Fruit fly (Drosophila melanogaster) whole organism, embryonic: ENCODE data around the gene CG6966.

Experiments used
- Abd-B ChIP-seq: fragments of 200-800 bp; sonication (Bioruptor generic); optimal IDR thresholded peaks from 2 replicates; lab custom pipeline; 2018; ENCODE audit warnings: missing biosample characterization, mild to moderate bottlenecking, missing genetic modification characterization, moderate library complexity
- Awh ChIP-seq: fragments of 200-800 bp; sonication (Bioruptor generic); IDR thresholded peaks from 2 replicates; pipeline ENCODE4, ENCODE4 v1.3.6; 2022; ENCODE audit warnings: missing biosample characterization, missing genetic modification characterization
- B-H2 ChIP-seq: fragments of 200-800 bp; sonication (Bioruptor generic); optimal IDR thresholded peaks from 2 replicates; lab custom pipeline; 2018; ENCODE audit warnings: missing biosample characterization, mild to moderate bottlenecking, missing genetic modification characterization
- CG10147 ChIP-seq: fragments of 200-800 bp; sonication (Bioruptor generic); optimal IDR thresholded peaks from 2 replicates; lab custom pipeline; 2019; ENCODE audit warnings: missing biosample characterization, mild to moderate bottlenecking, missing genetic modification characterization, moderate library complexity
- CG1024 ChIP-seq: fragments of 200-800 bp; sonication (Bioruptor generic); IDR thresholded peaks from 2 replicates; pipeline ENCODE4 v1.3.6; 2022; ENCODE audit warnings: missing biosample characterization, missing genetic modification characterization
- CG10565 ChIP-seq: fragments of 200-800 bp; sonication (Bioruptor generic); optimal IDR thresholded peaks from 3 replicates; lab custom pipeline; 2016; ENCODE audit warnings: missing biosample characterization, mild to moderate bottlenecking, missing genetic modification characterization
- CG10654 ChIP-seq: fragments of 200-800 bp; sonication (Bioruptor generic); optimal IDR thresholded peaks from 2 replicates; lab custom pipeline; 2016; ENCODE audit warnings: missing biosample characterization, missing genetic modification characterization
- CG12659 ChIP-seq: fragments of 200-800 bp; sonication (Bioruptor generic); optimal IDR thresholded peaks from 3 replicates; lab custom pipeline; 2017; ENCODE audit warnings: mild to moderate bottlenecking, missing biosample characterization, missing genetic modification reagents, missing genetic modification characterization
- CG15011 ChIP-seq: fragments of 200-800 bp; sonication (Bioruptor generic); optimal IDR thresholded peaks from 3 replicates; lab custom pipeline; 2018; ENCODE audit warnings: missing biosample characterization, mild to moderate bottlenecking, missing genetic modification characterization
- CG2199 ChIP-seq: fragments of 200-800 bp; sonication (Bioruptor generic); IDR thresholded peaks from 3 replicates; pipeline ENCODE4 v1.3.6; 2022; ENCODE audit warnings: missing biosample characterization, missing genetic modification characterization
- CG3163 ChIP-seq: fragments of 200-800 bp; sonication (Bioruptor generic); optimal IDR thresholded peaks from 3 replicates; lab custom pipeline; 2016; ENCODE audit warnings: missing biosample characterization, missing genetic modification characterization
- CG3838 ChIP-seq: fragments of 200-800 bp; sonication (Bioruptor generic); optimal IDR thresholded peaks from 3 replicates; lab custom pipeline; 2016; ENCODE audit warnings: missing biosample characterization, missing genetic modification characterization
- CG4424 ChIP-seq: fragments of 200-800 bp; sonication (Bioruptor generic); optimal IDR thresholded peaks from 3 replicates; lab custom pipeline; 2016; ENCODE audit warnings: missing biosample characterization, missing genetic modification characterization
- CG5953 ChIP-seq: fragments of 200-800 bp; sonication (Bioruptor generic); IDR thresholded peaks from 2 replicates; pipeline ENCODE4 v1.3.6; 2022; ENCODE audit warnings: missing biosample characterization, missing genetic modification characterization
- CG6813 ChIP-seq: fragments of 200-800 bp; sonication (Bioruptor generic); optimal IDR thresholded peaks from 2 replicates; lab custom pipeline; 2017; ENCODE audit warnings: missing biosample characterization, missing genetic modification characterization, mild to moderate bottlenecking, moderate library complexity, missing genetic modification reagents
- CG7928 ChIP-seq: fragments of 200-800 bp; sonication (Bioruptor generic); optimal IDR thresholded peaks from 2 replicates; lab custom pipeline; 2017; ENCODE audit warnings: missing biosample characterization, mild to moderate bottlenecking, missing genetic modification characterization
- CG7963 ChIP-seq: fragments of 200-800 bp; sonication (Bioruptor generic); IDR thresholded peaks from 3 replicates; pipeline ENCODE4 v1.3.6; 2022; ENCODE audit warnings: missing biosample characterization, missing genetic modification characterization; ENCODE audit not compliant: partially characterized antibody
- CG7987 ChIP-seq: fragments of 200-800 bp; sonication (Bioruptor generic); optimal IDR thresholded peaks from 2 replicates; lab custom pipeline; 2018; ENCODE audit warnings: missing biosample characterization, mild to moderate bottlenecking, missing genetic modification characterization, moderate library complexity
- CG8478 ChIP-seq: fragments of >200 bp; optimal IDR thresholded peaks from 2 replicates; lab custom pipeline; 2018
- CG8924 ChIP-seq: fragments of 200-800 bp; optimal IDR thresholded peaks from 3 replicates; lab custom pipeline; 2019; ENCODE audit warnings: missing biosample characterization, mild to moderate bottlenecking, missing genetic modification characterization, moderate library complexity
- D19B ChIP-seq: fragments of 200-800 bp; sonication (Bioruptor generic); optimal IDR thresholded peaks from 2 replicates; lab custom pipeline; 2017; ENCODE audit warnings: missing biosample characterization, mild to moderate bottlenecking, missing genetic modification characterization
- Dbx ChIP-seq: fragments of 200-800 bp; sonication (Bioruptor generic); IDR thresholded peaks from 3 replicates; pipeline ENCODE4 v1.3.6; 2022; ENCODE audit warnings: missing biosample characterization, missing genetic modification characterization
- Dip2 ChIP-seq: fragments of 200-800 bp; sonication (Bioruptor generic); IDR thresholded peaks from 2 replicates; pipeline ENCODE4 v1.3.6; 2022; ENCODE audit warnings: missing biosample characterization, missing genetic modification characterization
- Dll ChIP-seq: fragments of 200-800 bp; sonication (Bioruptor generic); IDR thresholded peaks from 4 replicates; pipeline ENCODE4 v1.3.6; 2022; ENCODE audit warnings: missing biosample characterization, missing genetic modification characterization; ENCODE audit not compliant: partially characterized antibody
- Doc2 ChIP-seq: fragments of 200-800 bp; sonication (Bioruptor generic); IDR thresholded peaks from 2 replicates; pipeline ENCODE4 v1.3.6; 2022; ENCODE audit warnings: missing biosample characterization, missing genetic modification characterization
- Drgx ChIP-seq: fragments of 200-800 bp; sonication (Bioruptor generic); IDR thresholded peaks from 2 replicates; pipeline ENCODE4 v1.3.6; 2022; ENCODE audit warnings: missing biosample characterization, missing genetic modification characterization
- H2.0 ChIP-seq: fragments of 200-800 bp; sonication (Bioruptor generic); IDR thresholded peaks from 2 replicates; pipeline ENCODE4 v1.3.6; 2022; ENCODE audit warnings: missing biosample characterization, missing genetic modification characterization
- Hand ChIP-seq: fragments of 200-800 bp; sonication (Bioruptor generic); optimal IDR thresholded peaks from 2 replicates; lab custom pipeline; 2017; ENCODE audit warnings: mild to moderate bottlenecking, missing biosample characterization, missing genetic modification reagents, missing genetic modification characterization
- Meics ChIP-seq: fragments of 200-800 bp; sonication (Bioruptor generic); optimal IDR thresholded peaks from 2 replicates; lab custom pipeline; 2017; ENCODE audit warnings: missing biosample characterization, mild to moderate bottlenecking, missing genetic modification characterization
- Myb ChIP-seq: fragments of 200-800 bp; sonication (Bioruptor generic); optimal IDR thresholded peaks from 2 replicates; lab custom pipeline; 2016; ENCODE audit warnings: missing biosample characterization, missing genetic modification characterization
- Oaz ChIP-seq: fragments of 200-800 bp; sonication (Bioruptor generic); IDR thresholded peaks from 2 replicates; pipeline ENCODE4 v1.3.6; 2022; ENCODE audit warnings: missing biosample characterization, missing genetic modification characterization
- Scr ChIP-seq: fragments of 200-800 bp; sonication (Bioruptor generic); IDR thresholded peaks from 2 replicates; pipeline ENCODE4 v1.3.6; 2022; ENCODE audit warnings: missing biosample characterization, missing genetic modification characterization; ENCODE audit not compliant: partially characterized antibody
- Sox100B ChIP-seq: fragments of 200-800 bp; sonication (Bioruptor generic); optimal IDR thresholded peaks from 3 replicates; lab custom pipeline; 2018; ENCODE audit warnings: missing biosample characterization, mild to moderate bottlenecking, missing genetic modification characterization
- amos ChIP-seq: fragments of 200-800 bp; sonication (Bioruptor generic); IDR thresholded peaks from 2 replicates; pipeline ENCODE4 v1.3.6; 2022; ENCODE audit warnings: missing biosample characterization, missing genetic modification characterization; ENCODE audit not compliant: partially characterized antibody
- bab2 ChIP-seq: fragments of 200-800 bp; sonication (Bioruptor generic); optimal IDR thresholded peaks from 2 replicates; lab custom pipeline; 2016; ENCODE audit warnings: missing biosample characterization, missing genetic modification characterization
- bcd ChIP-seq: fragments of 200-800 bp; sonication (Bioruptor generic); optimal IDR thresholded peaks from 2 replicates; lab custom pipeline; 2017; ENCODE audit warnings: missing biosample characterization, mild to moderate bottlenecking, missing genetic modification characterization
- bowl ChIP-seq: fragments of 200-800 bp; sonication (Bioruptor generic); IDR thresholded peaks from 2 replicates; pipeline ENCODE4 v1.3.6; 2022; ENCODE audit warnings: missing biosample characterization, missing genetic modification characterization
- dm ChIP-seq: fragments of 200-800 bp; sonication (Bioruptor generic); optimal IDR thresholded peaks from 3 replicates; lab custom pipeline; 2016; ENCODE audit warnings: missing biosample characterization, missing genetic modification characterization
- exex ChIP-seq: fragments of 200-800 bp; sonication (Bioruptor generic); optimal IDR thresholded peaks from 4 replicates; lab custom pipeline; 2018; ENCODE audit warnings: missing biosample characterization, mild to moderate bottlenecking, missing genetic modification characterization, moderate library complexity
- hth ChIP-seq: fragments of >200 bp; optimal IDR thresholded peaks from 2 replicates; lab custom pipeline; 2017; ENCODE audit warnings: inconsistent platforms
- ind ChIP-seq: fragments of 200-800 bp; sonication (Bioruptor generic); optimal IDR thresholded peaks from 3 replicates; lab custom pipeline; 2016; ENCODE audit warnings: missing biosample characterization, missing genetic modification characterization
- klu ChIP-seq: fragments of 200-800 bp; sonication (Bioruptor generic); IDR thresholded peaks from 2 replicates; pipeline ENCODE4 v1.3.6; 2022; ENCODE audit warnings: missing biosample characterization, missing genetic modification characterization
- knrl ChIP-seq: fragments of 200-800 bp; sonication (Bioruptor generic); IDR thresholded peaks from 3 replicates; pipeline ENCODE4 v1.3.6; 2022; ENCODE audit warnings: missing biosample characterization, missing genetic modification characterization; ENCODE audit not compliant: partially characterized antibody
- rib ChIP-seq: fragments of 200-800 bp; sonication (Bioruptor generic); IDR thresholded peaks from 2 replicates; pipeline ENCODE4 v1.3.6; 2022; ENCODE audit warnings: missing biosample characterization, missing genetic modification characterization
- run ChIP-seq: fragments of 200-800 bp; sonication (Bioruptor generic); optimal IDR thresholded peaks from 3 replicates; lab custom pipeline; 2018; ENCODE audit warnings: missing biosample characterization, mild to moderate bottlenecking, missing genetic modification characterization
- sima ChIP-seq: fragments of 200-800 bp; sonication (Bioruptor generic); optimal IDR thresholded peaks from 2 replicates; lab custom pipeline; 2016; ENCODE audit warnings: missing biosample characterization, missing genetic modification characterization
- slou ChIP-seq: fragments of 200-800 bp; sonication (Bioruptor generic); optimal IDR thresholded peaks from 3 replicates; lab custom pipeline; 2016; ENCODE audit warnings: missing biosample characterization, missing genetic modification characterization
- tio ChIP-seq: fragments of 200-800 bp; sonication (Bioruptor generic); optimal IDR thresholded peaks from 2 replicates; lab custom pipeline; 2017; ENCODE audit warnings: missing biosample characterization, missing genetic modification characterization, inconsistent platforms
- twi ChIP-seq: fragments of 200-800 bp; optimal IDR thresholded peaks from 2 replicates; lab custom pipeline; 2019; ENCODE audit warnings: missing biosample characterization, mild to moderate bottlenecking, missing genetic modification characterization, moderate library complexity
- usp ChIP-seq: fragments of >200 bp; optimal IDR thresholded peaks from 2 replicates; lab custom pipeline; 2017; ENCODE audit warnings: missing biosample characterization, missing genetic modification characterization
- vvl ChIP-seq: fragments of 200-800 bp; sonication (Bioruptor generic); IDR thresholded peaks from 2 replicates; pipeline ENCODE4 v1.3.6; 2022; ENCODE audit warnings: missing biosample characterization, missing genetic modification characterization

CG6966 gene

dm6 chr3R:15128646-15129429 lies 33.4 kb upstream of the CG6966 start (continued):
- TF ChIP-seq B-H2 (GFP tag; lab: Kevin White, UChicago): no peak
- no peak for TF ChIP-seq Dll
- no peak for TF ChIP-seq usp (GFP tag; lab: Kevin White, UChicago)
- no peak for TF ChIP-seq Dip2 (GFP tag; lab: Robert Waterston, UW)
- TF ChIP-seq CG10147: peak; percentile 0
- TF ChIP-seq Sox100B (GFP tag; lab: Kevin White, UChicago): peak; percentile 61
- no peak for TF ChIP-seq CG10565 (GFP tag; lab: Kevin White, UChicago)
- no peak for TF ChIP-seq H2.0 (GFP tag; lab: Robert Waterston, UW)
- no peak for TF ChIP-seq dm
- no peak for TF ChIP-seq hth (lab: Kevin White, UChicago)
- no peak for TF ChIP-seq Dbx (GFP tag; lab: Robert Waterston, UW)
- TF ChIP-seq Hand (GFP tag; lab: Kevin White, UChicago): peak; percentile 16
- TF ChIP-seq CG4424 (GFP tag; lab: Kevin White, UChicago): peak; percentile 46
- no peak for TF ChIP-seq Scr
- TF ChIP-seq CG7928 (GFP tag; lab: Kevin White, UChicago): no peak
- TF ChIP-seq CG8478 (lab: Kevin White, UChicago): no peak
- TF ChIP-seq exex (tag; lab: Kevin White, UChicago): no peak
- TF ChIP-seq sima: no peak
- TF ChIP-seq CG7963 (GFP tag; lab: Robert Waterston, UW): no peak
- TF ChIP-seq CG3838 (GFP tag; lab: Kevin White, UChicago): no peak
- TF ChIP-seq bowl (GFP tag; lab: Robert Waterston, UW): no peak
- no peak for TF ChIP-seq CG2199 (GFP tag; lab: Robert Waterston, UW)
- TF ChIP-seq run (tag; lab: Kevin White, UChicago): no peak
- TF ChIP-seq CG10654 (GFP tag; lab: Kevin White, UChicago): peak; percentile 10
- peak; percentile 47 for TF ChIP-seq bcd
- peak; percentile 80 for TF ChIP-seq rib (GFP tag; lab: Robert Waterston, UW)
- TF ChIP-seq Abd-B (GFP tag; lab: Kevin White, UChicago): peak; percentile 40
- no peak for TF ChIP-seq vvl (GFP tag; lab: Robert Waterston, UW)
- no peak for TF ChIP-seq Myb
- TF ChIP-seq CG8924 (tag; lab: Kevin White, UChicago): peak; percentile 60
- TF ChIP-seq CG3163 (GFP tag; lab: Kevin White, UChicago): no peak
- TF ChIP-seq tio (GFP tag; lab: Kevin White, UChicago): peak; percentile 24
- no peak for TF ChIP-seq Oaz
- no peak; the same call in 1 of the 2 replicates for TF ChIP-seq Drgx (GFP tag; lab: Robert Waterston, UW)
- no peak for TF ChIP-seq D19B
- no peak for TF ChIP-seq knrl (GFP tag; lab: Robert Waterston, UW)
- no peak for TF ChIP-seq CG15011 (GFP tag; lab: Kevin White, UChicago)
- no peak for TF ChIP-seq bab2
- TF ChIP-seq twi (tag; lab: Kevin White, UChicago): no peak
- no peak; the same call in 1 of the 2 replicates for TF ChIP-seq Awh (GFP tag; lab: Robert Waterston, UW)
- TF ChIP-seq amos: no peak
- peak; percentile 47; the same call in 1 of the 2 replicates for TF ChIP-seq klu
- TF ChIP-seq ind (GFP tag; lab: Kevin White, UChicago): peak; percentile 27
- no peak for TF ChIP-seq CG1024 (GFP tag; lab: Robert Waterston, UW)
- TF ChIP-seq slou: no peak
- TF ChIP-seq Meics: peak; percentile 69
- peak; percentile 40 for TF ChIP-seq CG12659 (GFP tag; lab: Kevin White, UChicago)
- TF ChIP-seq CG5953 (GFP tag; lab: Robert Waterston, UW): no peak
- TF ChIP-seq CG6813 (GFP tag; lab: Kevin White, UChicago): peak; percentile 48
- TF ChIP-seq CG7987 (GFP tag; lab: Kevin White, UChicago): no peak
- no peak for TF ChIP-seq Doc2 (GFP tag; lab: Robert Waterston, UW)
